Worm (Caenorhabditis elegans): ENCODE results near the gene C24H12.6.

- TF ChIP-seq dao-5 (tag; optimal IDR thresholded peaks at IDR 0.05) (no peak), W03F9.2 (tag; optimal IDR thresholded peaks at IDR 0.05) (no peak)
Observed at ce11 chrII:385258-385657, 33.4 kb downstream of the C24H12.6 start, which contains the start of gene C03H5.5.

Measured in whole organism, L4/young adult.